Worm (Caenorhabditis elegans) whole organism, L2 larva: Measurements from ENCODE around the gene F44E7.7.
A peak's percentile ranks its signal among the peaks of the same experiment; 100 is the strongest.
"Not testable (repeated sequence)": the region's sequence is repeated elsewhere in the genome, so short reads cannot be mapped to it uniquely, and the experiment has no call there.

ENCODE experiments used
- R02D3.7 ChIP-seq: fragments of 150-350 bp; optimal IDR thresholded peaks from 2 replicates; lab custom pipeline; 2014; ENCODE audit warnings: missing biosample characterization, missing genetic modification characterization
- ceh-82 ChIP-seq: fragments of 150-350 bp; optimal IDR thresholded peaks from 2 replicates; lab custom pipeline; 2014; ENCODE audit warnings: missing biosample characterization, missing genetic modification characterization
- elt-1 ChIP-seq: fragments of 150-350 bp; optimal IDR thresholded peaks from 2 replicates; lab custom pipeline; 2014; ENCODE audit warnings: missing biosample characterization, missing genetic modification characterization
- elt-3 ChIP-seq: sonication (generic microtip); optimal IDR thresholded peaks from 2 replicates; lab custom pipeline; 2017; ENCODE audit warnings: missing biosample characterization, missing genetic modification characterization
- lin-13 ChIP-seq: fragments of 150-350 bp; optimal IDR thresholded peaks from 2 replicates; lab custom pipeline; 2014; ENCODE audit warnings: missing biosample characterization, missing genetic modification reagents, missing genetic modification characterization
- zag-1 ChIP-seq: fragments of 150-350 bp; optimal IDR thresholded peaks from 2 replicates; lab custom pipeline; 2014; ENCODE audit warnings: missing biosample characterization, missing genetic modification characterization

DNA sequence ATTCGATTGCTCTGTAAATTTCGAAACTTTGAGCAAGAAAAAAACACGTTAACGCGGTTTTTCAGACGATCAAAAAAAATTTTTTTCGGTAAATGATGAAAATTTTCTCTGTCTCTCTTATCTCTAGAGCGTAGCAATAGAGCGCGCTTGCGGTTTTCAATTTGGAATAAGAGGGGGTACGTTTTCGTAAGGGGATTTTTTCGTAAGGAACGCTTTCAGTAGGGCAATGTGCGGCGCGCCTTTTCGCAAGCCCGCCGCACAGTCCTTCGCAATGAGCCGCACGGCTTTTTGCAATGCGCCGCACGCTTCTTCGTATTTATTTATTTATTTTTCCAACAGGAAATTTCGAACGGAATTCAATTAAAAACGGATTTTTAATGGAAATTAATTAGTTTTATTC, 8.3 kb downstream of the F44E7.7 start, which contains the start of gene F44E7.4:
- not testable (repeated sequence) for TF ChIP-seq ceh-82 (tag; lab: Kevin White, UChicago); zag-1 (tag; lab: Kevin White, UChicago); elt-3; R02D3.7 (tag; lab: Kevin White, UChicago); elt-1 (tag; lab: Kevin White, UChicago)
- TF ChIP-seq lin-13 (GFP tag; lab: Kevin White, UChicago): peak; percentile 50
